Worm (Caenorhabditis elegans) whole organism, early embryonic: ENCODE results near the gene C29F7.3.

Experiments used
- B0310.2 ChIP-seq: sonication (generic microtip); optimal IDR thresholded peaks from 2 replicates; lab custom pipeline; 2016; ENCODE audit warnings: mild to moderate bottlenecking, missing genetic modification characterization, missing compliant biosample characterization
- F13C5.2 ChIP-seq: sonication (generic microtip); optimal IDR thresholded peaks from 2 replicates; lab custom pipeline; 2017; ENCODE audit warnings: mild to moderate bottlenecking, missing genetic modification characterization, inconsistent platforms, missing compliant biosample characterization
- aly-1 ChIP-seq: sonication (generic microtip); optimal IDR thresholded peaks from 2 replicates; lab custom pipeline; 2016; ENCODE audit warnings: missing genetic modification characterization, missing compliant biosample characterization
- ama-1 ChIP-seq: fragments of 150-350 bp; optimal IDR thresholded peaks from 2 replicates; lab custom pipeline; 2014
- ceh-13 ChIP-seq: fragments of 200-800 bp; sonication (Bioruptor generic); optimal IDR thresholded peaks from 2 replicates; lab custom pipeline; 2018; ENCODE audit warnings: mild to moderate bottlenecking, missing genetic modification characterization, missing compliant biosample characterization
- ceh-36 ChIP-seq: sonication (generic microtip); optimal IDR thresholded peaks from 2 replicates; lab custom pipeline; 2016; ENCODE audit warnings: missing genetic modification characterization, inconsistent platforms, missing compliant biosample characterization
- flt-1 ChIP-seq: fragments of 200-800 bp; sonication (Bioruptor generic); IDR thresholded peaks from 2 replicates; pipeline ENCODE4 v1.3.6; 2022; ENCODE audit warnings: missing genetic modification characterization, missing compliant biosample characterization
- hmbx-1 ChIP-seq: sonication (generic microtip); optimal IDR thresholded peaks from 2 replicates; lab custom pipeline; 2016; ENCODE audit warnings: mild to moderate bottlenecking, missing genetic modification characterization, missing compliant biosample characterization
- hmg-4 ChIP-seq: fragments of 200-800 bp; sonication (Bioruptor generic); optimal IDR thresholded peaks from 2 replicates; lab custom pipeline; 2018; ENCODE audit warnings: mild to moderate bottlenecking, missing genetic modification characterization, missing compliant biosample characterization
- pes-1 ChIP-seq: fragments of 200-800 bp; sonication (Bioruptor generic); IDR thresholded peaks from 2 replicates; pipeline ENCODE4 v1.3.6; 2022; ENCODE audit warnings: missing genetic modification reagents, missing genetic modification characterization, missing compliant biosample characterization
- scrt-1 ChIP-seq: fragments of 200-800 bp; sonication (Bioruptor generic); IDR thresholded peaks from 2 replicates; pipeline ENCODE4 v1.3.6; 2022; ENCODE audit warnings: missing genetic modification characterization, missing compliant biosample characterization
- sea-1 ChIP-seq: fragments of 200-800 bp; sonication (Bioruptor generic); conservative IDR thresholded peaks from 2 replicates; pipeline ENCODE4 v1.3.6; 2022; ENCODE audit warnings: missing genetic modification characterization, missing compliant biosample characterization
- tbx-11 ChIP-seq: fragments of 200-800 bp; sonication (Bioruptor generic); IDR thresholded peaks from 2 replicates; pipeline ENCODE4 v1.3.6; 2022; ENCODE audit warnings: missing genetic modification characterization, missing compliant biosample characterization
- tra-4 ChIP-seq: sonication (generic microtip); optimal IDR thresholded peaks from 2 replicates; lab custom pipeline; 2017; ENCODE audit warnings: missing genetic modification characterization, missing compliant biosample characterization

DNA sequence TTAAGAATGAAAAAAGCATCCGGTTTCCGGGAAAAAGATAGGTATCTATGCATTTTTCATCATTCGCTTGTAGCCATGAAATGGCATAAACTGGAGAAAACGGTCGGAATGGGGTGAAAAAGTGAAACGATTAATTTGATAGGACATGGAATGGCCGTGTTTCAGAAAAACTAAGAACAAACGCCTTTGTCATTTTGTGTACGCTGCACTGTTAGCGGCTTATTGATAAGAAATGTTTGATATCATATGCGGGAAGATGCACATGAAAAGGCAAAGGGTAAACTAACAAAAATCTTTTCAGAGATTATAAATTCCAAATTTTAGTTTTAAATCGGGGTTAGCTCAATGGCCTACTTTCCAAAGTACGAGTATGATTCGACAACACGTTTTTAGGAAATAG is 1.3 kb upstream of the C29F7.3 start:
- TF ChIP-seq ama-1 (lab: Kevin White, UChicago) (no peak), hmg-4 (GFP tag; lab: Kevin White, UChicago) (no peak), ceh-13 (GFP tag; lab: Kevin White, UChicago) (no peak), pes-1 (GFP tag; lab: Robert Waterston, UW) (no peak), F13C5.2 (tag; lab: Kevin White, UChicago) (no peak), scrt-1 (no peak), aly-1 (tag; lab: Kevin White, UChicago) (no peak), ceh-36 (tag; lab: Kevin White, UChicago) (no peak), sea-1 (GFP tag; lab: Robert Waterston, UW) (no peak), flt-1 (GFP tag; lab: Robert Waterston, UW) (no peak), B0310.2 (no peak), tbx-11 (no peak), hmbx-1 (tag; lab: Kevin White, UChicago) (no peak), tra-4 (tag; lab: Kevin White, UChicago) (no peak)
